Worm (Caenorhabditis elegans) whole organism, midembryonic: ENCODE data around the gene C43D7.4.
A peak's percentile ranks its signal among the peaks of the same experiment; 100 is the strongest.

ENCODE experiments used
- T22C8.4 ChIP-seq: fragments of 200-800 bp; sonication (Bioruptor generic); IDR thresholded peaks from 2 replicates; pipeline ENCODE4 v1.3.6; 2022; ENCODE audit warnings: missing genetic modification characterization, missing compliant biosample characterization
- cog-1 ChIP-seq: sonication (generic microtip); optimal IDR thresholded peaks from 2 replicates; lab custom pipeline; 2016; ENCODE audit warnings: missing genetic modification characterization, missing compliant biosample characterization
- flt-1 ChIP-seq: fragments of 200-800 bp; sonication (Bioruptor generic); IDR thresholded peaks from 2 replicates; pipeline ENCODE4 v1.3.6; 2022; ENCODE audit warnings: missing genetic modification characterization, missing compliant biosample characterization
- klf-2 ChIP-seq: fragments of 200-800 bp; sonication (Bioruptor generic); conservative IDR thresholded peaks from 2 replicates; pipeline ENCODE4 v1.3.6; 2022; ENCODE audit warnings: missing genetic modification reagents, missing genetic modification characterization, missing compliant biosample characterization
- med-1 ChIP-seq: sonication (generic microtip); optimal IDR thresholded peaks from 2 replicates; lab custom pipeline; 2017; ENCODE audit warnings: missing genetic modification characterization, mild to moderate bottlenecking, missing compliant biosample characterization, antibody characterized with exemption, missing genetic modification reagents; ENCODE audit not compliant: insufficient read depth
- ref-1 ChIP-seq: fragments of 200-800 bp; sonication (Bioruptor generic); conservative IDR thresholded peaks from 2 replicates; pipeline ENCODE4 v1.3.6; 2022; ENCODE audit warnings: missing genetic modification reagents, missing genetic modification characterization, missing compliant biosample characterization
- tab-1 ChIP-seq: fragments of 200-800 bp; sonication (Bioruptor generic); IDR thresholded peaks from 2 replicates; pipeline ENCODE4 v1.3.6; 2022; ENCODE audit warnings: missing genetic modification characterization, missing compliant biosample characterization
- ztf-23 ChIP-seq: fragments of 200-800 bp; sonication (Bioruptor generic); IDR thresholded peaks from 2 replicates; pipeline ENCODE4 v1.3.6; 2022; ENCODE audit warnings: missing genetic modification reagents, missing genetic modification characterization, missing compliant biosample characterization
- ztf-29 ChIP-seq: fragments of 200-800 bp; sonication (Bioruptor generic); IDR thresholded peaks from 2 replicates; pipeline ENCODE4 v1.3.6; 2022; ENCODE audit warnings: missing genetic modification reagents, missing genetic modification characterization, missing compliant biosample characterization

The C43D7.4 gene

DNA sequence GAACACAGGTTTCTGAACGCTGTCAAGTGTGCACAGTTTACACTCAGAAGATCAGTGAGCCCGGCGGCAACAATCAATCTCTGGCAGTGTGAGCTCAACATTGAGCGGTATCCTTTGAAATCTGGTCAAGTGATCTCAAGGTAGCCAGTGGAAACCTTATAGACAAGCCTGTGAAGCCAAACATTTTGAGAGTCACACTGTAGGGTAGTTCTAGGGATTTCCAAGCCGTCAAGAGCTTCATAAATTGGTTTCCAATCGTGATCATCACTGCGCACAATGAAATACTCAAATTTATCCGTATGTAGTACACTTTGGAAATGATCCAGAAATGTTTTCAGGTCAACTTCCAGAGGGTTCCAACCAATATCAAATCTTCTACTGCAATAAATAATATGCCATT is 15.4 kb downstream of the C43D7.4 start, which contains the start of gene F55C9.15:
Gene F55C9.15 (minus strand): TSS at position 101 of the 400 bp plus-strand sequence.
- TF ChIP-seq flt-1 = no peak
- no peak for TF ChIP-seq ref-1 (GFP tag; lab: Robert Waterston, UW)
- TF ChIP-seq klf-2 (GFP tag; lab: Robert Waterston, UW) = no peak
- TF ChIP-seq ztf-23 (GFP tag; lab: Robert Waterston, UW) = no peak
- no peak for TF ChIP-seq T22C8.4
- no peak for TF ChIP-seq ztf-29
- TF ChIP-seq tab-1 (GFP tag; lab: Robert Waterston, UW) = no peak
- TF ChIP-seq med-1 = no peak
- no peak for TF ChIP-seq cog-1

DNA sequence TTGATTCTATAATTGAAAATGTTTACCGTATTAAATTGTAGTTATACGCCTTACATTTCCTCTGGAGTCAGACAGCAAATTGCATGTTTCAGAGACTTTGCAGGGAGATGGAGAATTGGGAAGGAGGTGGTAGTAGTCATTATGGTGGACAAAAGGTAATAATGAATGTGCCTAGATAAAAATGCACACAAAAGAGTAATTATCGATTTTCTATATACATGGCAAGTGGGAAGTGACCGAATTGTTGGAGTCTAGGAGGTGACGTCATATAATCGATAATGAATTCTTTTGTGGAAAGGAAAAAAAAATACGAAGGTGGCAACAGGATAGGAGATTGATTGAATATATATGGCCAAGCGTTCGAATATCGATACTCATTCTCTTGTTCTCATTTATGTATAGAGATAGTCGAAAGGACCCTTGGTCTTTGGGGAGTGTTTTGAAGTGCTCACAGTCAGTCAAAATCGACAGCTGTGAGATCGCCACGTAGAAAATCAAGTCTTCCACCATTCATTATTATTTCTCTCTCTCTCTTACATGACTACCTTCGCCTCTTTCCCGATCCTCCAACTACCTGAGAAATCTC is 18.6 kb downstream of the C43D7.4 start, which contains the start of the genes fbxb-63 and fbxb-61:
Gene fbxb-63 (minus strand): TSS at position 142 of the 586 bp plus-strand sequence.
Gene fbxb-61 (plus strand): TSS at position 536 of the 586 bp plus-strand sequence.
- TF ChIP-seq T22C8.4 (peak; percentile 63; the same call in 1 of the 2 replicates), tab-1 (GFP tag; lab: Robert Waterston, UW) (no peak)

- 0 out of 2 replicates have a peak, but pooled peaks have one; percentile 29 for TF ChIP-seq T22C8.4
- TF ChIP-seq med-1 = no peak
Measured at ce11 chrV:19301934-19302333, 20.4 kb downstream of the C43D7.4 start, which contains the start of gene fbxb-62. Gene fbxb-62 (minus strand): TSS chrV:19302034.

DNA sequence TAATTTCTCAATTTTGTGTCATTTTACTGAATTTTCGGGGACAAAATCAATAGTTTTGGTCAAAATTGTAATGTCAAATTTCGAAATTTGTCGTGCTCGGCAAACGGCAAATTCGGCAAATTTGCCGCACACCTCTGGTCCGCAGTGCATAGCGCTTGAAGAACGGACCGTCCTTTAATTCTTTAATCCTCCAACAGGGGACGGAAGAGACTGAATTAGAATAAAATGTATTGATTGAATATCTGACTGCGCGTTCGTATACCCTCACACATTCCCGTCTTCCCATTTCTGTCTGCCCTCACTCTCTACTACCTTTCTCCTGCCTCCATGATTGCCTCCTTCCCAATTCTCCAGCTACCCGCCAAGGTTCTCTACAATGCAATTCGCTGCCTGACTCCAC is 23.0 kb downstream of the C43D7.4 start, which contains the start of gene F55C9.14:
Gene F55C9.14 (plus strand): TSS at position 301 of the 400 bp plus-strand sequence.
- TF ChIP-seq T22C8.4 (no peak), ztf-29 (no peak), ztf-23 (GFP tag; lab: Robert Waterston, UW) (no peak), ref-1 (GFP tag; lab: Robert Waterston, UW) (no peak), tab-1 (GFP tag; lab: Robert Waterston, UW) (no peak), med-1 (no peak), flt-1 (no peak), cog-1 (no peak), klf-2 (GFP tag; lab: Robert Waterston, UW) (no peak)

DNA sequence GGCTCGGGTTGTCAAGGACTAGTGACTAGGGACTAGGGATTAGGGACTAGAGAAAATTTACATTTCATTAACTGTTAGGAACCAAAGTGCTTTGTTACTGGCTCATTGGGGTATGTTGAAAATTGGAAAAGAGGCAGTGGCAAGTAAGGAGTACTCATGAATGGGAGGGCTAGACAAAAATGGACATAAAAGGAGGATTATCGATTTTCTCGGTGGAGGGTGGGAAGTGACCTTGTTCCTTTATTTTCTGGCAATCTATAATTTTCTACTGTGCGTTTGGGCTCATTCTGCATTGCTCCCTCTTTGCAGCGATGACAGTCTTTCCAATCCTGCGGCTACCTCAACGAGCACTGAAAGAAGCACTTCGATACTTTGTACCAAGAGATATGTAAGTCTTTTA is 24.8 kb downstream of the C43D7.4 start, which contains the start of gene fbxb-60:
Gene fbxb-60 (plus strand): TSS at position 301 of the 400 bp plus-strand sequence.
- TF ChIP-seq klf-2 (GFP tag; lab: Robert Waterston, UW) (no peak), T22C8.4 (peak; percentile 53; the same call in 1 of the 2 replicates), ztf-29 (no peak), ref-1 (GFP tag; lab: Robert Waterston, UW) (no peak), cog-1 (no peak)

DNA sequence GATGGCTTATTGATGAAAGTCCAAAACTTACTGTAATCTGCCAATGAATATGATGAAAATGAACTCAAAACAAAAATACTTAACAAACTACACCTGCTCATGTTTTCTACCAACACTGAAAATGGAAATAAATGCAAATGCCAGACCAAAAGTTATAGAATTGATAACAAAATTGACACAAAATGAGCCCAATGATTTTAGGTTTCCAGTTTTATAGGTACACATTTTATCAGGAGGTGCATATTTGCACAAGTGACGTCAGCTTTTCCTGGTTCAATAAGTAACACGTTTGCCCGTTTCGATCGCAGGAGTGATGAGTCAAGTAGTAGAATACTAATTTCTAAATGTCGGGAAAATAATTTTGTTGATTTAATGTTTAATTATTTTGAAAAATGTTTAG is 25.6 kb downstream of the C43D7.4 start, which contains the start of gene F55C9.6:
Gene F55C9.6 (minus strand): TSS at position 101 of the 400 bp plus-strand sequence.
- TF ChIP-seq ztf-29 (no peak), flt-1 (no peak), tab-1 (GFP tag; lab: Robert Waterston, UW) (no peak), ref-1 (GFP tag; lab: Robert Waterston, UW) (no peak), med-1 (no peak), cog-1 (no peak), ztf-23 (GFP tag; lab: Robert Waterston, UW) (no peak), T22C8.4 (no peak), klf-2 (GFP tag; lab: Robert Waterston, UW) (no peak)

DNA sequence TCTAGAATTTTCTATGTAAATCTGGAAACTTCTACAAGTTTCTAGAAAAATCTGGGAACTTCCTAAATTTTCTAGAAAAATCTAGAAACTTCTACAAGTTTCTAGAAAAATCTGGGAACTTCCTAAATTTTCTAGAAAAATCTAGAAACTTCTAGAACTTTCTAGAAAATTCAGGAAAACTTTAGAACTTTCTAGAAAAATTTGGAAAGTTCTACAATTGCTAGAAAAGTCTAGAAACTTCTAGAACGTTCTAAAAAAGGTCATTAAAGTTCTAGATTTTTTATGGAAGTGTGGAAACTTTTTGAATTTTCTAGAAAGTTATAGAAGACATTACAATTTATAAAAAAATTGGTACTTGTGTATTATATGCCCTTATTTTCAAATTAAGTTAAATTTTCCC is 29.3 kb downstream of the C43D7.4 start, which contains the start of gene F55C9.5:
Gene F55C9.5 (minus strand): TSS at position 101 of the 400 bp plus-strand sequence.
- TF ChIP-seq tab-1 (GFP tag; lab: Robert Waterston, UW) (no peak), ztf-29 (no peak), ztf-23 (GFP tag; lab: Robert Waterston, UW) (no peak), flt-1 (no peak), klf-2 (GFP tag; lab: Robert Waterston, UW) (no peak), T22C8.4 (no peak), ref-1 (GFP tag; lab: Robert Waterston, UW) (no peak), cog-1 (no peak), med-1 (no peak)

- TF ChIP-seq ztf-29 = no peak
- no peak for TF ChIP-seq cog-1
- no peak for TF ChIP-seq ztf-23 (GFP tag; lab: Robert Waterston, UW)
- no peak for TF ChIP-seq flt-1
- TF ChIP-seq T22C8.4 = no peak
- TF ChIP-seq tab-1 (GFP tag; lab: Robert Waterston, UW) = no peak
- no peak for TF ChIP-seq klf-2 (GFP tag; lab: Robert Waterston, UW)
- no peak for TF ChIP-seq ref-1 (GFP tag; lab: Robert Waterston, UW)
- TF ChIP-seq med-1 = no peak
Measured at ce11 chrV:19288073-19288805, 34.0 kb downstream of the C43D7.4 start, which contains the start of the genes F55C9.3 and fbxb-57. Gene F55C9.3 (minus strand): TSS chrV:19288173. Gene fbxb-57 (plus strand): TSS chrV:19288755.

DNA sequence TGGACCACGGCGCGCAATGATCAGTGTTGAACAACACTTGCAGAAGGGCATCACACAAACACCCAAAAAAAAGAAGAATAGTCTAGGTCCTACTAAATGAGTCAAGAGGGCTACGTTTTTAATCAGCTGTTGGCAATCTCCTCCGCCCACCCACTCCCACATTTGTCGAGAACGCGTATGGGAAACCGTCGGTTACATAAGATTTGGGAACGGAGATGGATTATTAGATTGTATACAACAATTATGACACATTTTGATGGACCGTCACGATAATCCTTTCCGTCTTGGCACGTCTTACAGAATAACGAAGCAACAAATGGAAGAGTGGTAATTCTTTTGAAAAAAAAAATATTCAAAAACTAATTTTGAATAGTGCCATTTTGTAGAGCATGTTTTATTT is 36.4 kb downstream of the C43D7.4 start:
- TF ChIP-seq ztf-23 (GFP tag; lab: Robert Waterston, UW) = no peak
- TF ChIP-seq T22C8.4 = no peak
- TF ChIP-seq flt-1 = no peak

DNA sequence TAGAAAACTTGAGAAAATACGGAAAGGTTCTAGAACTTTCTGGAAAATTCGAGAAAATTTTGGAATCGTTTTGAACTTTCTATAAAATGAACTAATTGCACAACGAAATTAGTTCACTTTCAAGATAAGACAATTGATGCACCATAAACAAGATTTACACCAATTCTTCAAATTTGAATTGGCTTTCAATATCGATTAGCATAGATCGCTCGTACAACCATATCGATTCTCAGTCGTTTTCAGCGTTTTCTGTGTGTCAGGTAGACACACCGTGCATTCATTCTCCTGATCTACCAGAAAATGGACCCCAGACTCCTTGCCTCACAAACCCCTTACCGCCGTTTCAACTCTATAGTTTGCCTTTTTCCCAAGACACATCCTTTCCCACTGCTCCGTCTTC is 40.0 kb downstream of the C43D7.4 start, which contains the start of gene fbxb-117:
Gene fbxb-117 (plus strand): TSS at position 301 of the 400 bp plus-strand sequence.
- no peak for TF ChIP-seq tab-1 (GFP tag; lab: Robert Waterston, UW)
- TF ChIP-seq flt-1 = no peak
- TF ChIP-seq ztf-29 = no peak
- TF ChIP-seq T22C8.4 = no peak
- TF ChIP-seq ref-1 (GFP tag; lab: Robert Waterston, UW) = no peak
- TF ChIP-seq med-1 = no peak
- no peak for TF ChIP-seq ztf-23 (GFP tag; lab: Robert Waterston, UW)
- no peak for TF ChIP-seq klf-2 (GFP tag; lab: Robert Waterston, UW)
- TF ChIP-seq cog-1 = no peak
